Worm (Caenorhabditis elegans) whole organism, L2 larva: Measurements from ENCODE around the gene cthd-1.

ENCODE experiments used
- ama-1 ChIP-seq: fragments of 150-350 bp; optimal IDR thresholded peaks from 2 replicates; lab custom pipeline; 2018; ENCODE audit warnings: inconsistent platforms
- fos-1 ChIP-seq: fragments of 150-350 bp; optimal IDR thresholded peaks from 2 replicates; lab custom pipeline; 2014; ENCODE audit warnings: missing biosample characterization, missing genetic modification characterization

DNA sequence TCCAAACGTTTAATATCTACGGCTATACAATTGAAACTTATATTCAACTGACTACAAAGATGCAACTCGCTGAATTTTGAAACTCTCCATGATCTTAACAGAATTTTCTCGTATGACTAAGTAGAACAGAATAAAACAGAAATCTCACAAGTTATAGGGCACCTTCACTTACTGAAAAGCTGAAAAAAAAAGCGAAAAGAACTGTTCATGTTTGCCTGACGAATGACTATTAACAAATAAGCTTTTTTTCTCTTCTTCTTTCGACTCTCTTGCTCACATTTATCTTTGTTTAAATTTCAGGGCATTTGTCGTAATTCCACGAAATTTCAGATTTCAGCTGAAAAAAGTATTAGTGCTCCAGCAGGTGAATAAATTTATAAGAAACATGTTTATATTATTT lies 24.7 kb downstream of the cthd-1 start, which contains the start of gene xbx-6:
- no peak for TF ChIP-seq fos-1
- no peak for TF ChIP-seq ama-1 (lab: Kevin White, UChicago)
